Worm (Caenorhabditis elegans) whole organism, dauer: Measurements from ENCODE around the gene him-3.

Source experiments
- unc-62 ChIP-seq: sonication (generic microtip); optimal IDR thresholded peaks from 2 replicates; lab custom pipeline; 2017; ENCODE audit warnings: missing biosample characterization, missing genetic modification reagents, missing genetic modification characterization

Gene him-3

DNA sequence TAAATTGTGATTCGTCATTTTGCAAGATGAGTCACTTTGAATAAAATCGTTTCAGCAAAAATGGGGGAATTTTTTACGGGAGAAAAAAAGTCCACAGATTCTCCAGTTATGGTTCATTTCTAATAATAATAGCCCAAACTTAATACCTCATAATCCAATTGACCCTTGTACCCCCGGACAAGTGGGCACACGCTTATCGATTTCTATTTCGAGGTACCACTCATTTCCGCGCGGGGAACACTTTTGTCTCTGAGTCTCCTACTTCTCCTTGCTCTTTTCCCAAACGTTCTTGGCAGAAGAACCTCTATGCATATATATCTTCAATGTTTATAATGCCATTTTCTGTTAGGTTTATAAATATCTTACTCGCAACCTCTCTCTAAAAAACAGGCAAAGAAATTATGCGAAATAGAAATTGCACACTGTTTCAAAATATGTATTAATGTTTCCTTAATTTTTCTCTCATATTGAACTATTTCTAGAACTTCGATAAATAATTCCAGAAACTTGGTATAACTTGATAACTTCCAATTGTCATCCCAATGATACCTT, 39.9 kb downstream of the him-3 start, which contains the start of gene gldi-4:
TSS of gene gldi-4 (plus strand) at position 502 of the 552 bp plus-strand sequence.
- no peak for TF ChIP-seq unc-62 (GFP tag; lab: Kevin White, UChicago)

DNA sequence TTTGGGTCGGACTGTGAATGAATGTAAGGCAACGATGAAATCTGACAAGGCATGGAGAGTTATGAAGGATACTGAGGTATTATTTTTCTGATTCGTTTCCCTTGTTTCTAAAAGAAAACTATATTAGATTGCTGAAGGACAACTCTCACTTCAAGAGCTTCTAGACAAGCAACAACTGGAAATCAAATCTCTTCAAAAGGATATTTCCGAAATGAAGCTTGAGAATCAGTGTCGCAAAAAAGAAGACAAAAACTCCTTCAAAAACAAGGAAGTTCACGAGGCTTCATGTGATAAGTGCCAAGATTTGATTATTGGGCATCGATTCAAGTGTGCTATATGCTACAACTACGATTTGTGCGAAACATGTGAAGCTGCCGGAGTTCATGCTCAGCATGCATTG, 41.3 kb downstream of the him-3 start:
- no peak for TF ChIP-seq unc-62 (GFP tag; lab: Kevin White, UChicago)

DNA sequence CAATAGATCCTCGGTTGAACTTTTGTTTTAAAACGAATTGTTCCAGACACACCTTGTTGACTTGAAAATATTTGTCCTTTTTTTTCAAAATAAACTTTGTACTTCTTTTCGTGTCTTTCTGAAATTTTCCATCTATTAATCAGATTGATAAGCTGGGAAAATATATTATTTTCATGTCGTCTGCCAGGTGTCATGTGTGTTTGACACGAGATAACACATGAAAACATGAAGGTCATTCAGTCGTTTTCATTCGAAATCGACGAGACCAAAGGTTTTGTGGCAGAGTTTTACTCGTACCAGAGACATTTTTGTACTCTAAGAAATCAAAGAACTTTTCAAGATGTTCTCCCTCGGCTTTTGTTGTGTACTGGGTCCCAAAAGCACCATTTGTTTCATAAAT, 43.3 kb downstream of the him-3 start:
- TF ChIP-seq unc-62 (GFP tag; lab: Kevin White, UChicago): no peak

DNA sequence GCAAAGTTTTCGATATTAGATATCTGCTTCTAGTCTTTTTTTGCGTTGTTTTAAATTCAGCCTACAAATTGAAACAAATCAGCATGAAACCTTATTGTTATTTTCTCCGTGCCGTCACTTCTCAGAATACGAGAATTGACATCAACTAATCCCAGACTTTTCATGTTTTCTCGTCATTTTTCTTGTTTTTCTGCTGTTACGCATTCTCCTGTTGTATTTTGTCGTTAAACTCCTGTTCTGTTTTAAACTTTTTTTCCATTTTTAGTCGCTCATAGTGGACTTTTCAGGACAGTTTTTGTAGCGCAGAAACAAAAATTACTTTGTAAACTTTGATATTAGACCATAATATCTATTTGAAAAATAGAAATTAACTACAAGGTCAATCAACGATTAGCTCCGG, 44.9 kb downstream of the him-3 start:
- TF ChIP-seq unc-62 (GFP tag; lab: Kevin White, UChicago): no peak

DNA sequence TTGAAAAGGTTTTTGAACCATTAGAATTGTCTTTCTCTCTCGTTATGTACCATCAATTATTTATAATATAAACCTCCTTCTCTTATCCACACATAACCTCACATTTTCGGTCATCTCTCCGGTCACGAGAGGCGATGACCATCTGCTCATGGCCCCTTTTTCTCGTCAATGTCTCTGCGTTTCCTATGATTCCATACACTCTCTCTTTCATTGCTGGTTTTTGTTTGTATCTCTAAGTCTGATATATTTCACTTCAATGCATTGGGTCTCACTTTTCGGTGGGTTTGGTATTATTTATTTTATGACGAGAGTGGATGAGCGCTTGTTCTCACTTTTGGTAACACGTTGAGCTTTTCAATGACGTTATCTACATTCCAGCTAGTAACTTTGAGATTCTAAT, 45.7 kb downstream of the him-3 start:
- TF ChIP-seq unc-62 (GFP tag; lab: Kevin White, UChicago): no peak

DNA sequence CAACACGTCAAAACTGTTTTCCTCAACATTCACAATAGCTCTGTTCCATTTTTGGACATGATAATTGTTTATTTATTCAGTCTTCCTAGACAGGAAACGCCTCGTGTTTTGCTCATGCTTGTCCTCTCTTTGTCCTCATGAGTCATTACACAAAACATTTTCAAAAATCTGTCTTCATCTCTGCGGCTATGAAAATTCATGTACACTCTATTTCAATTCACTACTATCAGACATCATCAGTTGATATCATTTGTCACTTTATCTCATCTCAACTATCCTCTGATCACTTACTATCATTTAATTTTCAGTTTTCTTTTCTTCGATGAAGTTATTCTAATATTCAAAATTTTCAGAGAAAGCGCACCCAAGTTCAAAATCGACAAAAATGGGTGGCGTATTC, 46.5 kb downstream of the him-3 start, which contains the start of gene adah-1:
TSS of gene adah-1 (plus strand) at position 354 of the 400 bp plus-strand sequence.
- TF ChIP-seq unc-62 (GFP tag; lab: Kevin White, UChicago): no peak

DNA sequence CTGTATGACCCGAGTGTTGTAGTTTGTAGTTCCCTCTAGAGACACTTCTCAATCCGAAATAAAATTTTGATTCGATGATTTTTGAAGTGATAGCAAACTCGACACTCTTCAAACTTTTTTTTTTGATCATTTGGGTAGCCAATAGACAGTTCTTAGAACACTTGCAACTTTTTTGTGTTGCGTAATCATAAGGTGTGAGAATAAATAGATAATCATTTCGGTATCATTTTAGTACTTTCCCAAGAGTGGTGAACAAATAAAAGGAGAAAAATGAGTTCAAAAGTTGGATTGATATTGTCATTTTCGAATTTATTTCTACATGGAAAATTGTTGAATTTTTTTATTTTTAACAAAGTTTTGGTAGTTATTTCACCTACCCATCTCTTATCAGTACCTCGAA, 47.5 kb downstream of the him-3 start:
- no peak for TF ChIP-seq unc-62 (GFP tag; lab: Kevin White, UChicago)

DNA sequence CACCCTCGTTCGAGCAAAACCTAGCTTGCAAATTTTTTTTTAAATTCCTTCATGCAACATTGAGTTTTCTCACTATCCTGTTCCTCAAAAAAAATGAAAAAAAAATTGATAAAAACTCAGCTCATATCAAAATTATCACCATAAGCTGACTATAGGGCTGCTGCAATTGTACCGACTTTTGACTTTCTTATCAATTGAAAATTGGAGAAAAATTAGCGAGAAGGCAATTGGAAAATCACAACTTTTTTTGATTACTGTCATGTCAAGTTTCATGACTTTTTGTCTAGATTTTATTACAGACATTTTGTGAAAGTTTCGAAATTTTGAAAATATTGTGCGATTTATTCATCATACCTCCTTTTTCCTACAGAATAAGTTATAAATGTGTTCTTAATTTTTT, 48.5 kb downstream of the him-3 start:
- TF ChIP-seq unc-62 (GFP tag; lab: Kevin White, UChicago): no peak
